Worm (Caenorhabditis elegans) whole organism, L1 larva: Measurements from ENCODE around the gene F58B4.2.
A peak's percentile ranks its signal among the peaks of the same experiment; 100 is the strongest.

ENCODE experiments used
- rnt-1 ChIP-seq: sonication (generic microtip); optimal IDR thresholded peaks from 2 replicates; lab custom pipeline; 2016; ENCODE audit warnings: mild to moderate bottlenecking, missing genetic modification characterization, moderate library complexity, missing compliant biosample characterization
- unc-86 ChIP-seq: sonication (generic microtip); optimal IDR thresholded peaks from 2 replicates; lab custom pipeline; 2016; ENCODE audit warnings: missing genetic modification characterization, missing compliant biosample characterization
- zag-1 ChIP-seq: fragments of 150-350 bp; optimal IDR thresholded peaks from 2 replicates; lab custom pipeline; 2014; ENCODE audit warnings: missing biosample characterization, missing genetic modification characterization

- peak; percentile 46 for TF ChIP-seq zag-1 (tag; lab: Kevin White, UChicago)
- TF ChIP-seq rnt-1 (tag; lab: Kevin White, UChicago) = peak; percentile 96
- TF ChIP-seq unc-86 (tag; lab: Kevin White, UChicago) = peak; percentile 91
Observed at ce11 chrV:10965501-10965900, 47.2 kb upstream of the F58B4.2 start, which contains the start of the genes ctf-4 and eef-1G.
